Fruit fly (Drosophila melanogaster): Measurements from ENCODE around the gene CG11089.

dm6 chr3R:24863894-24864293 lies 13.0 kb upstream of the CG11089 start:
- TF ChIP-seq CG7045 (GFP tag; optimal IDR thresholded peaks at IDR 0.05), result no peak
- TF ChIP-seq Hr96 (GFP tag; optimal IDR thresholded peaks at IDR 0.05), result no peak
